Fruit fly (Drosophila melanogaster) whole organism, embryonic: ENCODE measurements around the gene tmod.

Experiments used
- CG10147 ChIP-seq: fragments of 200-800 bp; sonication (Bioruptor generic); optimal IDR thresholded peaks from 2 replicates; lab custom pipeline; 2019; ENCODE audit warnings: missing biosample characterization, mild to moderate bottlenecking, missing genetic modification characterization, moderate library complexity
- CG11085 ChIP-seq: fragments of 200-800 bp; sonication (Bioruptor generic); IDR thresholded peaks from 2 replicates; pipeline ENCODE4 v1.3.6; 2022; ENCODE audit warnings: missing biosample characterization, missing genetic modification characterization
- CG11093 ChIP-seq: fragments of 200-800 bp; sonication (Bioruptor generic); IDR thresholded peaks from 3 replicates; pipeline ENCODE4 v1.3.6; 2022; ENCODE audit warnings: missing biosample characterization, missing genetic modification characterization
- CG11456 ChIP-seq: fragments of 200-800 bp; sonication (Bioruptor generic); IDR thresholded peaks from 3 replicates; pipeline ENCODE4 v1.3.6; 2022; ENCODE audit warnings: missing biosample characterization, missing genetic modification characterization
- CG11504 ChIP-seq: fragments of 200-800 bp; sonication (Bioruptor generic); optimal IDR thresholded peaks from 3 replicates; lab custom pipeline; 2019; ENCODE audit warnings: missing biosample characterization, mild to moderate bottlenecking, missing genetic modification characterization, moderate library complexity
- CG12236 ChIP-seq: fragments of 200-800 bp; sonication (Bioruptor generic); optimal IDR thresholded peaks from 2 replicates; lab custom pipeline; 2016; ENCODE audit warnings: missing biosample characterization, missing genetic modification characterization
- CG1233 ChIP-seq: fragments of 200-800 bp; sonication (Bioruptor generic); optimal IDR thresholded peaks from 4 replicates; lab custom pipeline; 2018; ENCODE audit warnings: missing biosample characterization, mild to moderate bottlenecking, missing genetic modification characterization
- CG12391 ChIP-seq: fragments of 200-800 bp; sonication (Bioruptor generic); optimal IDR thresholded peaks from 3 replicates; lab custom pipeline; 2018; ENCODE audit warnings: missing biosample characterization, mild to moderate bottlenecking, missing genetic modification characterization, moderate library complexity
- CG12769 ChIP-seq: fragments of 200-800 bp; sonication (Bioruptor generic); optimal IDR thresholded peaks from 2 replicates; lab custom pipeline; 2019; ENCODE audit warnings: missing biosample characterization, mild to moderate bottlenecking, missing genetic modification characterization, moderate library complexity
- CG13123 ChIP-seq: fragments of 200-800 bp; sonication (Bioruptor generic); optimal IDR thresholded peaks from 2 replicates; lab custom pipeline; 2016; ENCODE audit warnings: missing biosample characterization, missing genetic modification characterization
- CG13296 ChIP-seq: fragments of 200-800 bp; sonication (Bioruptor generic); optimal IDR thresholded peaks from 3 replicates; lab custom pipeline; 2018; ENCODE audit warnings: missing biosample characterization, mild to moderate bottlenecking, missing genetic modification characterization
- CG13894 ChIP-seq: fragments of 200-800 bp; sonication (Bioruptor generic); optimal IDR thresholded peaks from 3 replicates; lab custom pipeline; 2018; ENCODE audit warnings: missing biosample characterization, mild to moderate bottlenecking, missing genetic modification characterization, moderate library complexity
- CG1529 ChIP-seq: fragments of 200-800 bp; sonication (Bioruptor generic); optimal IDR thresholded peaks from 3 replicates; lab custom pipeline; 2018; ENCODE audit warnings: missing biosample characterization, missing genetic modification characterization
- CG1647 ChIP-seq: fragments of 200-800 bp; sonication (Bioruptor generic); optimal IDR thresholded peaks from 3 replicates; lab custom pipeline; 2016; ENCODE audit warnings: missing biosample characterization, missing genetic modification characterization
- CG16863 ChIP-seq: fragments of 200-800 bp; sonication (Bioruptor generic); optimal IDR thresholded peaks from 3 replicates; lab custom pipeline; 2016; ENCODE audit warnings: missing biosample characterization, missing genetic modification characterization
- CG2129 ChIP-seq: fragments of 200-800 bp; sonication (Bioruptor generic); IDR thresholded peaks from 2 replicates; pipeline ENCODE4 v1.3.6; 2022; ENCODE audit warnings: missing biosample characterization, missing genetic modification characterization; ENCODE audit not compliant: partially characterized antibody
- CG3163 ChIP-seq: fragments of 200-800 bp; sonication (Bioruptor generic); optimal IDR thresholded peaks from 3 replicates; lab custom pipeline; 2016; ENCODE audit warnings: missing biosample characterization, missing genetic modification characterization
- CG3847 ChIP-seq: fragments of 200-800 bp; sonication (Bioruptor generic); IDR thresholded peaks from 2 replicates; pipeline ENCODE4 v1.3.6; 2022; ENCODE audit warnings: missing biosample characterization, missing genetic modification characterization
- CG4282 ChIP-seq: fragments of 200-800 bp; sonication (Bioruptor generic); optimal IDR thresholded peaks from 2 replicates; lab custom pipeline; 2016; ENCODE audit warnings: missing biosample characterization, missing genetic modification characterization
- CG6254 ChIP-seq: fragments of 200-800 bp; sonication (Bioruptor generic); optimal IDR thresholded peaks from 3 replicates; lab custom pipeline; 2017; ENCODE audit warnings: mild to moderate bottlenecking, missing biosample characterization, missing genetic modification reagents, missing genetic modification characterization
- CG6765 ChIP-seq: fragments of 200-800 bp; sonication (Bioruptor generic); optimal IDR thresholded peaks from 3 replicates; lab custom pipeline; 2017; ENCODE audit warnings: missing biosample characterization, mild to moderate bottlenecking, missing genetic modification characterization
- CG6791 ChIP-seq: fragments of 200-800 bp; sonication (Bioruptor generic); IDR thresholded peaks from 3 replicates; pipeline ENCODE4 v1.3.6; 2022; ENCODE audit warnings: missing biosample characterization, missing genetic modification characterization; ENCODE audit not compliant: partially characterized antibody
- CG6854 ChIP-seq: fragments of 200-800 bp; sonication (Bioruptor generic); optimal IDR thresholded peaks from 3 replicates; lab custom pipeline; 2017; ENCODE audit warnings: missing biosample characterization, mild to moderate bottlenecking, missing genetic modification characterization
- CG7786 ChIP-seq: fragments of 200-800 bp; sonication (Bioruptor generic); optimal IDR thresholded peaks from 2 replicates; lab custom pipeline; 2016; ENCODE audit warnings: missing biosample characterization, missing genetic modification characterization
- CG9876 ChIP-seq: fragments of 200-800 bp; sonication (Bioruptor generic); optimal IDR thresholded peaks from 2 replicates; lab custom pipeline; 2016; ENCODE audit warnings: missing biosample characterization, missing genetic modification characterization
- Camta ChIP-seq: fragments of 200-800 bp; sonication (Bioruptor generic); optimal IDR thresholded peaks from 2 replicates; lab custom pipeline; 2016; ENCODE audit warnings: missing biosample characterization, missing genetic modification characterization
- D19B ChIP-seq: fragments of 200-800 bp; sonication (Bioruptor generic); optimal IDR thresholded peaks from 2 replicates; lab custom pipeline; 2017; ENCODE audit warnings: missing biosample characterization, mild to moderate bottlenecking, missing genetic modification characterization
- Dll ChIP-seq: fragments of 200-800 bp; sonication (Bioruptor generic); IDR thresholded peaks from 4 replicates; pipeline ENCODE4 v1.3.6; 2022; ENCODE audit warnings: missing biosample characterization, missing genetic modification characterization; ENCODE audit not compliant: partially characterized antibody
- HLH3B ChIP-seq: fragments of 200-800 bp; sonication (Bioruptor generic); IDR thresholded peaks from 2 replicates; pipeline ENCODE4 v1.3.6; 2022; ENCODE audit warnings: missing biosample characterization, missing genetic modification characterization
- Hand ChIP-seq: fragments of 200-800 bp; sonication (Bioruptor generic); optimal IDR thresholded peaks from 2 replicates; lab custom pipeline; 2017; ENCODE audit warnings: mild to moderate bottlenecking, missing biosample characterization, missing genetic modification reagents, missing genetic modification characterization
- Hr51 ChIP-seq, 2 experiments: fragments of 200-800 bp; sonication (Bioruptor generic); optimal IDR thresholded peaks; 2 replicates in 1 of 2; 3 replicates in 1 of 2; lab custom pipeline; 2016 to 2018; ENCODE audit warnings: missing biosample characterization in 2 of 2, missing genetic modification characterization in 2 of 2, mild to moderate bottlenecking in 1 of 2, moderate library complexity in 1 of 2
- NK7.1 ChIP-seq: fragments of 200-800 bp; sonication (Bioruptor generic); optimal IDR thresholded peaks from 3 replicates; lab custom pipeline; 2016; ENCODE audit warnings: missing biosample characterization, missing genetic modification characterization
- Oli ChIP-seq: fragments of 200-800 bp; sonication (Bioruptor generic); optimal IDR thresholded peaks from 2 replicates; lab custom pipeline; 2018; ENCODE audit warnings: missing biosample characterization, mild to moderate bottlenecking, missing genetic modification characterization, moderate library complexity
- Poxn ChIP-seq: fragments of 200-800 bp; sonication (Bioruptor generic); IDR thresholded peaks from 2 replicates; pipeline ENCODE4 v1.3.6; 2022; ENCODE audit warnings: missing biosample characterization, missing genetic modification characterization
- Ravus ChIP-seq: fragments of 200-800 bp; sonication (Bioruptor generic); IDR thresholded peaks from 2 replicates; pipeline ENCODE4 v1.3.6; 2022; ENCODE audit warnings: missing biosample characterization, missing genetic modification characterization
- Rx ChIP-seq: fragments of 200-800 bp; sonication (Bioruptor generic); IDR thresholded peaks from 2 replicates; pipeline ENCODE4 v1.3.6; 2022; ENCODE audit warnings: missing biosample characterization, missing genetic modification characterization
- Sry-β ChIP-seq: fragments of 200-800 bp; sonication (Bioruptor generic); optimal IDR thresholded peaks from 2 replicates; lab custom pipeline; 2018; ENCODE audit warnings: missing biosample characterization, mild to moderate bottlenecking, missing genetic modification characterization, moderate library complexity
- abd-A ChIP-seq: fragments of 200-800 bp; sonication (Bioruptor generic); optimal IDR thresholded peaks from 3 replicates; lab custom pipeline; 2019; ENCODE audit warnings: missing biosample characterization, mild to moderate bottlenecking, missing genetic modification characterization, moderate library complexity
- ase ChIP-seq: fragments of 200-800 bp; sonication (Bioruptor generic); IDR thresholded peaks from 3 replicates; pipeline ENCODE4 v1.3.6; 2022; ENCODE audit warnings: missing biosample characterization, missing genetic modification characterization
- bigmax ChIP-seq: fragments of 200-800 bp; sonication (Bioruptor generic); optimal IDR thresholded peaks from 2 replicates; lab custom pipeline; 2018; ENCODE audit warnings: missing biosample characterization, mild to moderate bottlenecking, missing genetic modification characterization
- chn ChIP-seq: fragments of 200-800 bp; sonication (Bioruptor generic); optimal IDR thresholded peaks from 2 replicates; lab custom pipeline; 2016; ENCODE audit warnings: missing biosample characterization, missing genetic modification characterization
- danr ChIP-seq: fragments of 200-800 bp; sonication (Bioruptor generic); IDR thresholded peaks from 2 replicates; pipeline ENCODE4 v1.3.6; 2022; ENCODE audit warnings: missing biosample characterization, missing genetic modification characterization
- en ChIP-seq: fragments of 200-800 bp; sonication (Bioruptor generic); optimal IDR thresholded peaks from 2 replicates; lab custom pipeline; 2016; ENCODE audit warnings: missing biosample characterization, missing genetic modification characterization
- fru ChIP-seq: fragments of >200 bp; optimal IDR thresholded peaks from 2 replicates; lab custom pipeline; 2017
- hb ChIP-seq: fragments of 200-800 bp; sonication (Bioruptor generic); IDR thresholded peaks from 3 replicates; pipeline ENCODE4 v1.3.6; 2022; ENCODE audit warnings: missing biosample characterization, missing genetic modification characterization; ENCODE audit not compliant: partially characterized antibody
- jing ChIP-seq: fragments of 200-800 bp; sonication (Bioruptor generic); optimal IDR thresholded peaks from 2 replicates; lab custom pipeline; 2018; ENCODE audit warnings: missing biosample characterization, mild to moderate bottlenecking, missing genetic modification characterization
- nau ChIP-seq: fragments of 200-800 bp; sonication (Bioruptor generic); optimal IDR thresholded peaks from 3 replicates; lab custom pipeline; 2017; ENCODE audit warnings: missing biosample characterization, mild to moderate bottlenecking, missing genetic modification characterization, missing genetic modification reagents
- psq ChIP-seq: fragments of 200-800 bp; sonication (Bioruptor generic); optimal IDR thresholded peaks from 2 replicates; lab custom pipeline; 2017; ENCODE audit warnings: missing biosample characterization, missing genetic modification characterization
- seq ChIP-seq: fragments of 200-800 bp; sonication (Bioruptor generic); IDR thresholded peaks from 2 replicates; pipeline ENCODE4 v1.3.6; 2022; ENCODE audit warnings: missing biosample characterization, missing genetic modification characterization
- sug ChIP-seq: fragments of 200-800 bp; optimal IDR thresholded peaks from 2 replicates; lab custom pipeline; 2019; ENCODE audit warnings: missing biosample characterization, mild to moderate bottlenecking, missing genetic modification characterization, moderate library complexity
- tgo ChIP-seq: fragments of 200-800 bp; sonication (Bioruptor generic); IDR thresholded peaks from 3 replicates; pipeline ENCODE4 v1.3.6; 2022; ENCODE audit warnings: missing biosample characterization, missing genetic modification characterization

tmod gene

DNA sequence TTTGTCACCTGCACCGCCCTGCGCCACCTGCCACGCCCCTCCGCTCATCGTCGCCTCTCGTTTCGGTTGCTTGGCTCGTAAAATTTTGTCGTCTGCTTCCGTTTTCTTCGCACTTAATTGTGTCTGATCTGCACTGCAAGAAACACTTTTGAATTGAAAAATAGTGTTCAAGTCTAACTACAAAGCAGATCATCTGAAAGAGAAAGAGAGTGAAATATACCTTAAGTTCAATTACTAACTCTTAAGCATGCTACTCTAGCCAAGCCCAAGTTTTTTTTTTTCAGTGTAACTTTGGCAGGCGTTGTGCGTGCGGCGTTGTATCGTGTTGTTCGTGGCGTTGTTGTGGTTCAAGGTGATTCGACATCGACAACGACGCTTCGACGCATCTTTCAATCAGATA is 7.8 kb downstream of the tmod start (continued):
- no peak for TF ChIP-seq bigmax (GFP tag; lab: Kevin White, UChicago)
- TF ChIP-seq Poxn (GFP tag; lab: Robert Waterston, UW): peak; percentile 72
- peak; percentile 87 for TF ChIP-seq Hand (GFP tag; lab: Kevin White, UChicago)
- peak; percentile 76 for TF ChIP-seq D19B (GFP tag; lab: Kevin White, UChicago)
- TF ChIP-seq HLH3B (GFP tag; lab: Robert Waterston, UW): peak; percentile 95
- peak; percentile 87 for TF ChIP-seq CG6765 (GFP tag; lab: Kevin White, UChicago)
- peak; percentile 82 for TF ChIP-seq abd-A
- peak; percentile 88 for TF ChIP-seq CG12391 (tag; lab: Kevin White, UChicago)
- peak; percentile 88 for TF ChIP-seq CG12769 (tag; lab: Kevin White, UChicago)
- TF ChIP-seq CG11456: peak; percentile 93
- peak; percentile 83 for TF ChIP-seq nau (GFP tag; lab: Kevin White, UChicago)
- TF ChIP-seq ase (GFP tag; lab: Robert Waterston, UW): peak; percentile 88
- TF ChIP-seq fru (lab: Kevin White, UChicago): no peak
- peak; percentile 87 for TF ChIP-seq sug (tag; lab: Kevin White, UChicago)
- TF ChIP-seq CG11504 (tag; lab: Kevin White, UChicago): peak; percentile 93
- TF ChIP-seq CG1647 (GFP tag; lab: Kevin White, UChicago): peak; percentile 92
- TF ChIP-seq CG13296: peak; percentile 91
- peak; percentile 91 for TF ChIP-seq Oli (tag; lab: Kevin White, UChicago)
- TF ChIP-seq CG11085 (GFP tag; lab: Robert Waterston, UW): peak; percentile 87
- TF ChIP-seq CG6854 (GFP tag; lab: Kevin White, UChicago): peak; percentile 89
- no peak for TF ChIP-seq CG2129 (GFP tag; lab: Robert Waterston, UW)
- peak; percentile 94 for TF ChIP-seq CG3847 (GFP tag; lab: Robert Waterston, UW)
- TF ChIP-seq Camta: peak; percentile 93
- peak; percentile 63 for TF ChIP-seq Ravus (GFP tag; lab: Robert Waterston, UW)
- TF ChIP-seq chn (GFP tag; lab: Kevin White, UChicago): peak; percentile 94
- TF ChIP-seq jing (GFP tag; lab: Kevin White, UChicago): peak; percentile 79
- TF ChIP-seq en (GFP tag; lab: Kevin White, UChicago): peak; percentile 90
- TF ChIP-seq CG6791: no peak
- peak; percentile 92 for TF ChIP-seq seq (GFP tag; lab: Robert Waterston, UW)
- TF ChIP-seq CG10147: peak; percentile 92
- TF ChIP-seq CG4282: peak; percentile 92
- peak; percentile 85 for TF ChIP-seq Rx (GFP tag; lab: Robert Waterston, UW)
- peak; percentile 87 for TF ChIP-seq CG1233 (GFP tag; lab: Kevin White, UChicago)
- peak; percentile 69 for TF ChIP-seq psq
- peak; percentile 82 for TF ChIP-seq CG1529
- peak; percentile 92 for TF ChIP-seq CG13894
- TF ChIP-seq danr (GFP tag; lab: Robert Waterston, UW): peak; percentile 83
- peak; percentile 94 for TF ChIP-seq CG7786 (GFP tag; lab: Kevin White, UChicago)
- TF ChIP-seq NK7.1 (GFP tag; lab: Kevin White, UChicago): peak; percentile 76
- TF ChIP-seq CG13123 (GFP tag; lab: Kevin White, UChicago): peak; percentile 86
- peak; percentile 87 for TF ChIP-seq CG12236 (GFP tag; lab: Kevin White, UChicago)
- peak; percentile 85; the same call in 2 of the 3 replicates for TF ChIP-seq CG11093 (GFP tag; lab: Robert Waterston, UW)
- TF ChIP-seq Hr51 (GFP tag; optimal IDR thresholded peaks at IDR 0.05; lab: Kevin White, UChicago): peak; percentile 88 to 91
- TF ChIP-seq hb (GFP tag; lab: Robert Waterston, UW): no peak
- no peak for TF ChIP-seq Sry-β
- peak; percentile 84 for TF ChIP-seq CG6254
- no peak for TF ChIP-seq Dll (GFP tag; lab: Robert Waterston, UW)
- TF ChIP-seq CG3163 (GFP tag; lab: Kevin White, UChicago): peak; percentile 67
- TF ChIP-seq tgo (GFP tag; lab: Robert Waterston, UW): peak; percentile 90
- peak; percentile 92 for TF ChIP-seq CG16863 (GFP tag; lab: Kevin White, UChicago)
- peak; percentile 92 for TF ChIP-seq CG9876 (GFP tag; lab: Kevin White, UChicago)
